Worm (Caenorhabditis elegans) whole organism, L1 larva: ENCODE data around the gene C15C8.6.

Source experiments
- fos-1 ChIP-seq: fragments of 150-350 bp; optimal IDR thresholded peaks from 2 replicates; lab custom pipeline; 2014; ENCODE audit warnings: missing biosample characterization, missing genetic modification characterization
- nhr-28 ChIP-seq: fragments of 150-350 bp; optimal IDR thresholded peaks from 2 replicates; lab custom pipeline; 2014; ENCODE audit warnings: missing biosample characterization, missing genetic modification characterization

DNA sequence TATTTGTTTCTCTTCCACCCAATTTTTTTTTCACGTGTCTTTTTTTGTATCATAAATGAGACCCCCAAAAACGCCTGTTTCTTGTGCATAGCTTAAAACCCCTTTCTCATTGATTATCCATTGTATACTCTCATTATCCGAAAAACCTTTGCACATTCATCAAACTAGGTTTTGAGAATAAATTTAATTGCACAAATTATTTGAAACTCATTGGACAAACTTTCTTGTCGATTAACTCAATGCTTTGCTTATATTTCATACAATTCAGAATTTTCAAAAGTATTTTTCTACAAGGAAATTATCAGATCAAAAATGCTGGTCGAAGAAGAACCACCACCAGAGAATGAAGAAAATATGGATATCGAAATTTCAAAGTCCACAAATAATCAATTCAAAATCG lies 47.3 kb downstream of the C15C8.6 start, which contains the start of gene R11D1.1:
- TF ChIP-seq fos-1 (no peak), nhr-28 (tag; lab: Kevin White, UChicago) (no peak)
